Worm (Caenorhabditis elegans): Measurements from ENCODE around the gene F57G12.2.

DNA sequence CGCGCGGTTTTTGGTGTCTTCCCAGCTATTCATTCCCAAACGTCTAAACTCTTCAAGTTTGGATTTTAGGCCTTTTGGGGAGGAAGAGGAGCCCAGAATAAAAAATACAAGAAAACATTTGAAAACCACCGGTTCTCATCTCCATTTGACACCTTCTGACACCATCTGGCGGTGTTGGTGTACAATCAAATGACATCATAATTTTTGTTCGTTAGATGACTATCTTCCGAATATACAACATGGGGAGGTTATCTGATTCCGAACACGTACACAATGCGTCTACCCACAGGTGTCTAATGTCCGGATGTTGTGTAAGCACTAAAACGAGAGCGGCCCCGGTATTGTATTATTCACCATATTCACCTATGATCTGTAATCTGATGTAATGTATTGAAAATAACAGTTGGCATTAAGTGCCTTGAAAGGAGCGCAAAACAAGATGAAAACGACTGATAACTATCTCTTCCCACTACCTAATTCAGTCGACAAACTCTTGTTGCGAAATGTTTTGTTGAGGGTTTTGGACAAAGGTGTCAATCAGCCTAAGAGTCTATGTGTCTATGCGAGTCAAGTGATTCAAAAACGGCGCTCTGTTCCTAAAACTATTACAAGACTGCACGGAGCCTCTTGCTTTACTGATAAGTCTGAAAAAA lies 12.8 kb upstream of the F57G12.2 start:
- TF ChIP-seq W03F9.2 (tag; optimal IDR thresholded peaks at IDR 0.05) = no peak
- TF ChIP-seq dao-5 (tag; optimal IDR thresholded peaks at IDR 0.05) = no peak
- no peak for TF ChIP-seq him-1 (tag; optimal IDR thresholded peaks at IDR 0.05)

Measured in whole organism, L4/young adult.